Worm (Caenorhabditis elegans): Measurements from ENCODE around the gene Y37E11AL.9.

- TF ChIP-seq nhr-11 (tag; optimal IDR thresholded peaks at IDR 0.05), result no peak
- TF ChIP-seq aly-2 (tag; optimal IDR thresholded peaks at IDR 0.05), result no peak
- no peak for TF ChIP-seq snpc-4 (tag; optimal IDR thresholded peaks at IDR 0.05)
- TF ChIP-seq unc-98 (GFP tag; IDR thresholded peaks at IDR 0.05), result no peak
- TF ChIP-seq elt-3 (tag; optimal IDR thresholded peaks at IDR 0.05), result no peak
- TF ChIP-seq nhr-76 (tag; optimal IDR thresholded peaks at IDR 0.05), result no peak
- no peak for TF ChIP-seq ztf-11 (tag; optimal IDR thresholded peaks at IDR 0.05)
- no peak for TF ChIP-seq isw-1 (GFP tag; IDR thresholded peaks at IDR 0.05)
- TF ChIP-seq fkh-10 (GFP tag; optimal IDR thresholded peaks at IDR 0.05), result no peak
- TF ChIP-seq nhr-12 (tag; optimal IDR thresholded peaks at IDR 0.05), result no peak
- TF ChIP-seq C34B4.2 (tag; optimal IDR thresholded peaks at IDR 0.05), result no peak
- no peak for TF ChIP-seq mef-2 (tag; optimal IDR thresholded peaks at IDR 0.05)
- no peak for TF ChIP-seq ces-1 (GFP tag; optimal IDR thresholded peaks at IDR 0.05)
- TF ChIP-seq jun-1 (tag; optimal IDR thresholded peaks at IDR 0.05), result no peak
These were observed 31.0 kb upstream of the Y37E11AL.9 start for ce11 chrIV:3731430-3731829.
